ENCODE assay signal across 1 fruit fly cellular context in genomic region chr3R:23889922-23890321, dm6.
TF ChIP-seq lines count a peak whose summit lies in the region.

Gene Pli (minus strand): TSS chr3R:23890052.

TF ChIP-seq in whole organism, embryonic, 481 proteins besides CTCF, POLR2A, EP300 and RAD21 (continued from another document):
- TF ChIP-seq hth (optimal IDR thresholded peaks at IDR 0.05; lab: Kevin White, UChicago) = no peak
- peak; percentile 9 for TF ChIP-seq CG8388 (GFP tag; optimal IDR thresholded peaks at IDR 0.05; lab: Kevin White, UChicago)
- no peak for TF ChIP-seq gem (tag; optimal IDR thresholded peaks at IDR 0.05; lab: Kevin White, UChicago)
- no peak for TF ChIP-seq CG30431 (GFP tag; optimal IDR thresholded peaks at IDR 0.05; lab: Kevin White, UChicago)
- TF ChIP-seq CG11695 (GFP tag; IDR thresholded peaks at IDR 0.05; lab: Robert Waterston, UW) = no peak
- TF ChIP-seq wor (GFP tag; IDR thresholded peaks at IDR 0.05; lab: Robert Waterston, UW) = no peak
- TF ChIP-seq grn (GFP tag; optimal IDR thresholded peaks at IDR 0.05; lab: Kevin White, UChicago) = peak; percentile 40
- no peak for TF ChIP-seq CG3407 (GFP tag; optimal IDR thresholded peaks at IDR 0.05; lab: Kevin White, UChicago)
- TF ChIP-seq Med (GFP tag; lab: Kevin White, UChicago) = peak; percentile 87
- TF ChIP-seq CG10959 (GFP tag; IDR thresholded peaks at IDR 0.05; lab: Robert Waterston, UW) = no peak
- peak; percentile 28 for TF ChIP-seq Ets65A (GFP tag; lab: Kevin White, UChicago)
- TF ChIP-seq Doc3 (GFP tag; IDR thresholded peaks at IDR 0.05; lab: Robert Waterston, UW; ENCODE audit: partially characterized antibody) = no peak
- TF ChIP-seq gro (GFP tag; optimal IDR thresholded peaks at IDR 0.05; lab: Kevin White, UChicago) = no peak
